Worm (Caenorhabditis elegans) whole organism, young adult: Measurements from ENCODE around the gene T08D10.4.

ENCODE experiments used
- F57C9.4 ChIP-seq: sonication (generic microtip); optimal IDR thresholded peaks from 2 replicates; lab custom pipeline; 2017; ENCODE audit warnings: mild to moderate bottlenecking, missing genetic modification characterization, missing compliant biosample characterization
- efl-1 ChIP-seq: fragments of 150-350 bp; optimal IDR thresholded peaks from 2 replicates; lab custom pipeline; 2014; ENCODE audit warnings: missing biosample characterization, missing genetic modification reagents, missing genetic modification characterization

DNA sequence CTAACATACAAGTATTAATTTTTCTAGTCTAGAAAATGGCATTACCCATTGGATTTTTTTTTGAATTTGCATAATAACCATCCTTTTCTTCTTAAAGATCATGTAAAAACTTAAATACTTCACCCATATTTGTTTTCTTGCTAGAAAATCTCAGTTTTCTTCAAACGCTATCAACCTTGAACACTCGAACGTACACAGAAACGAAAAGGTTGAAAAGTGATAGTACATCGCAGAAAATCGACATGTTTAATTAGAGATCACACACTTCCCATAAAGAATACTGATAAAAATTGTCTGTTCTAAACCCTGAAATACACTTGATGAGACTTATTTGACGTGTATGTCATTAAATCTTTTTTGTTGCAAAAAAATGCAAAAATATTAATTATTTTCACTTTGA lies 25.5 kb downstream of the T08D10.4 start, which contains the start of gene F55G7.4:
- TF ChIP-seq F57C9.4 (tag; lab: Kevin White, UChicago) (no peak), efl-1 (no peak)
